Fruit fly (Drosophila melanogaster) whole organism, embryonic: ENCODE measurements around the gene Rh5.
A peak's percentile ranks its signal among the peaks of the same experiment; 100 is the strongest.

Experiments used
- B-H2 ChIP-seq: fragments of 200-800 bp; sonication (Bioruptor generic); optimal IDR thresholded peaks from 2 replicates; lab custom pipeline; 2018; ENCODE audit warnings: missing biosample characterization, mild to moderate bottlenecking, missing genetic modification characterization
- CG10959 ChIP-seq: fragments of 200-800 bp; sonication (Bioruptor generic); IDR thresholded peaks from 2 replicates; pipeline ENCODE4 v1.3.6; 2022; ENCODE audit warnings: missing biosample characterization, missing genetic modification characterization
- CG11456 ChIP-seq: fragments of 200-800 bp; sonication (Bioruptor generic); IDR thresholded peaks from 3 replicates; pipeline ENCODE4 v1.3.6; 2022; ENCODE audit warnings: missing biosample characterization, missing genetic modification characterization
- CG11696 ChIP-seq: fragments of 200-800 bp; sonication (Bioruptor generic); IDR thresholded peaks from 2 replicates; pipeline ENCODE4 v1.3.6; 2022; ENCODE audit warnings: missing biosample characterization, missing genetic modification characterization
- CG12744 ChIP-seq: fragments of 200-800 bp; sonication (Bioruptor generic); optimal IDR thresholded peaks from 2 replicates; lab custom pipeline; 2016; ENCODE audit warnings: missing biosample characterization, missing genetic modification characterization
- CG15011 ChIP-seq: fragments of 200-800 bp; sonication (Bioruptor generic); optimal IDR thresholded peaks from 3 replicates; lab custom pipeline; 2018; ENCODE audit warnings: missing biosample characterization, mild to moderate bottlenecking, missing genetic modification characterization
- CG15269 ChIP-seq: fragments of 200-800 bp; sonication (Bioruptor generic); optimal IDR thresholded peaks from 2 replicates; lab custom pipeline; 2018; ENCODE audit warnings: missing biosample characterization, mild to moderate bottlenecking, missing genetic modification characterization, moderate library complexity
- CG1603 ChIP-seq: fragments of 200-800 bp; sonication (Bioruptor generic); optimal IDR thresholded peaks from 2 replicates; lab custom pipeline; 2019; ENCODE audit warnings: missing biosample characterization, mild to moderate bottlenecking, missing genetic modification characterization, moderate library complexity
- CG17186 ChIP-seq: fragments of 200-800 bp; sonication (Bioruptor generic); optimal IDR thresholded peaks from 3 replicates; lab custom pipeline; 2017; ENCODE audit warnings: missing biosample characterization, missing genetic modification reagents, missing genetic modification characterization
- CG17385 ChIP-seq: fragments of 200-800 bp; sonication (Bioruptor generic); optimal IDR thresholded peaks from 3 replicates; lab custom pipeline; 2018; ENCODE audit warnings: missing biosample characterization, mild to moderate bottlenecking, missing genetic modification characterization
- CG18262 ChIP-seq: fragments of 200-800 bp; optimal IDR thresholded peaks from 3 replicates; lab custom pipeline; 2019; ENCODE audit warnings: missing biosample characterization, mild to moderate bottlenecking, missing genetic modification characterization, moderate library complexity
- CG7928 ChIP-seq: fragments of 200-800 bp; sonication (Bioruptor generic); optimal IDR thresholded peaks from 2 replicates; lab custom pipeline; 2017; ENCODE audit warnings: missing biosample characterization, mild to moderate bottlenecking, missing genetic modification characterization
- CG8089 ChIP-seq: fragments of 200-800 bp; sonication (Bioruptor generic); optimal IDR thresholded peaks from 3 replicates; lab custom pipeline; 2016; ENCODE audit warnings: missing biosample characterization, missing genetic modification characterization
- CG8388 ChIP-seq: fragments of 200-800 bp; sonication (Bioruptor generic); optimal IDR thresholded peaks from 2 replicates; lab custom pipeline; 2019; ENCODE audit warnings: missing biosample characterization, mild to moderate bottlenecking, missing genetic modification characterization, moderate library complexity
- CG8944 ChIP-seq: fragments of 200-800 bp; sonication (Bioruptor generic); optimal IDR thresholded peaks from 3 replicates; lab custom pipeline; 2016; ENCODE audit warnings: missing biosample characterization, missing genetic modification characterization
- Camta ChIP-seq: fragments of 200-800 bp; sonication (Bioruptor generic); optimal IDR thresholded peaks from 2 replicates; lab custom pipeline; 2016; ENCODE audit warnings: missing biosample characterization, missing genetic modification characterization
- Dip2 ChIP-seq: fragments of 200-800 bp; sonication (Bioruptor generic); IDR thresholded peaks from 2 replicates; pipeline ENCODE4 v1.3.6; 2022; ENCODE audit warnings: missing biosample characterization, missing genetic modification characterization
- Dll ChIP-seq: fragments of 200-800 bp; sonication (Bioruptor generic); IDR thresholded peaks from 4 replicates; pipeline ENCODE4 v1.3.6; 2022; ENCODE audit warnings: missing biosample characterization, missing genetic modification characterization; ENCODE audit not compliant: partially characterized antibody
- E2f1 ChIP-seq: fragments of 200-800 bp; sonication (Bioruptor generic); IDR thresholded peaks from 2 replicates; pipeline ENCODE4 v1.3.6; 2022; ENCODE audit warnings: missing biosample characterization, missing genetic modification characterization
- Fer1 ChIP-seq: fragments of 200-800 bp; sonication (Bioruptor generic); optimal IDR thresholded peaks from 2 replicates; lab custom pipeline; 2017; ENCODE audit warnings: missing biosample characterization, mild to moderate bottlenecking, missing genetic modification characterization
- HLH54F ChIP-seq: fragments of 200-800 bp; sonication (Bioruptor generic); optimal IDR thresholded peaks from 3 replicates; lab custom pipeline; 2016; ENCODE audit warnings: missing biosample characterization, missing genetic modification characterization
- Hmr ChIP-seq: fragments of 200-800 bp; sonication (Bioruptor generic); optimal IDR thresholded peaks from 3 replicates; lab custom pipeline; 2017; ENCODE audit warnings: mild to moderate bottlenecking, missing biosample characterization, missing genetic modification reagents, missing genetic modification characterization
- Hmx ChIP-seq: fragments of 200-800 bp; sonication (Bioruptor generic); optimal IDR thresholded peaks from 2 replicates; lab custom pipeline; 2016; ENCODE audit warnings: missing biosample characterization, missing genetic modification characterization
- NC2α ChIP-seq: fragments of 200-800 bp; sonication (Bioruptor generic); optimal IDR thresholded peaks from 2 replicates; lab custom pipeline; 2016; ENCODE audit warnings: missing biosample characterization, missing genetic modification characterization
- Nf-YC ChIP-seq: fragments of 200-800 bp; optimal IDR thresholded peaks from 3 replicates; lab custom pipeline; 2019; ENCODE audit warnings: missing biosample characterization, mild to moderate bottlenecking, missing genetic modification characterization, moderate library complexity
- Oli ChIP-seq: fragments of 200-800 bp; sonication (Bioruptor generic); optimal IDR thresholded peaks from 2 replicates; lab custom pipeline; 2018; ENCODE audit warnings: missing biosample characterization, mild to moderate bottlenecking, missing genetic modification characterization, moderate library complexity
- Pdp1 ChIP-seq, 2 experiments: fragments of 200-800 bp; sonication (Bioruptor generic); optimal IDR thresholded peaks; 3 replicates each; lab custom pipeline; 2016; ENCODE audit warnings: missing biosample characterization in 2 of 2, missing genetic modification characterization in 2 of 2, mild to moderate bottlenecking in 1 of 2, moderate library complexity in 1 of 2
- Xbp1 ChIP-seq: fragments of 200-800 bp; sonication (Bioruptor generic); optimal IDR thresholded peaks from 3 replicates; lab custom pipeline; 2016; ENCODE audit warnings: missing biosample characterization, mild to moderate bottlenecking, missing genetic modification characterization
- YL-1 ChIP-seq: fragments of 200-800 bp; sonication (Bioruptor generic); optimal IDR thresholded peaks from 3 replicates; lab custom pipeline; 2017; ENCODE audit warnings: missing biosample characterization, mild to moderate bottlenecking, missing genetic modification characterization
- bcd ChIP-seq: fragments of 200-800 bp; sonication (Bioruptor generic); optimal IDR thresholded peaks from 2 replicates; lab custom pipeline; 2017; ENCODE audit warnings: missing biosample characterization, mild to moderate bottlenecking, missing genetic modification characterization
- disco-r ChIP-seq: fragments of 200-800 bp; sonication (Bioruptor generic); optimal IDR thresholded peaks from 2 replicates; lab custom pipeline; 2016; ENCODE audit warnings: missing biosample characterization, missing genetic modification characterization
- emc ChIP-seq: fragments of 200-800 bp; sonication (Bioruptor generic); optimal IDR thresholded peaks from 2 replicates; lab custom pipeline; 2016; ENCODE audit warnings: missing biosample characterization, missing genetic modification characterization
- esg ChIP-seq: fragments of 200-800 bp; sonication (Bioruptor generic); conservative IDR thresholded peaks from 2 replicates; pipeline ENCODE4 v1.3.6; 2022; ENCODE audit warnings: missing biosample characterization, missing genetic modification characterization
- fru ChIP-seq: fragments of >200 bp; optimal IDR thresholded peaks from 2 replicates; lab custom pipeline; 2017
- hth ChIP-seq: fragments of >200 bp; optimal IDR thresholded peaks from 2 replicates; lab custom pipeline; 2017; ENCODE audit warnings: inconsistent platforms
- lilli ChIP-seq: fragments of 200-800 bp; sonication (Bioruptor generic); optimal IDR thresholded peaks from 3 replicates; lab custom pipeline; 2016; ENCODE audit warnings: missing biosample characterization, missing genetic modification characterization
- nerfin-1 ChIP-seq: fragments of 200-800 bp; sonication (Bioruptor generic); optimal IDR thresholded peaks from 3 replicates; lab custom pipeline; 2019; ENCODE audit warnings: missing biosample characterization, mild to moderate bottlenecking, missing genetic modification characterization, moderate library complexity
- nom ChIP-seq: fragments of 200-800 bp; sonication (Bioruptor generic); optimal IDR thresholded peaks from 2 replicates; lab custom pipeline; 2017; ENCODE audit warnings: missing biosample characterization, missing genetic modification characterization, mild to moderate bottlenecking, moderate library complexity, missing genetic modification reagents
- pan ChIP-seq, 4 experiments: fragments of >200 bp in 3 of 4; fragments of 200-800 bp in 1 of 4; sonication (Bioruptor generic) in 1 of 4; optimal IDR thresholded peaks in 3 of 4; IDR thresholded peaks in 1 of 4; 2 replicates each; pipeline versions ENCODE4 v1.3.6 to Lab custom; 2017 to 2022; ENCODE audit warnings: missing biosample characterization in 2 of 4, missing genetic modification characterization in 2 of 4, mixed read lengths in 1 of 4
- pfk ChIP-seq: fragments of 200-800 bp; sonication (Bioruptor generic); optimal IDR thresholded peaks from 2 replicates; lab custom pipeline; 2018; ENCODE audit warnings: missing biosample characterization, mild to moderate bottlenecking, missing genetic modification characterization, moderate library complexity
- pita ChIP-seq: fragments of 200-800 bp; sonication (Bioruptor generic); optimal IDR thresholded peaks from 2 replicates; lab custom pipeline; 2017; ENCODE audit warnings: missing biosample characterization, mild to moderate bottlenecking, missing genetic modification characterization
- sc ChIP-seq, 3 experiments: fragments of >200 bp in 2 of 3; fragments of 200-800 bp in 1 of 3; sonication (Bioruptor generic) in 1 of 3; optimal IDR thresholded peaks; 2 replicates in 2 of 3; 3 replicates in 1 of 3; lab custom pipeline; 2017; ENCODE audit warnings: mild to moderate bottlenecking in 1 of 3, missing biosample characterization in 1 of 3, missing genetic modification characterization in 1 of 3, missing genetic modification reagents in 1 of 3
- sd ChIP-seq: fragments of 200-800 bp; sonication (Bioruptor generic); optimal IDR thresholded peaks from 3 replicates; lab custom pipeline; 2018; ENCODE audit warnings: missing biosample characterization, mild to moderate bottlenecking, missing genetic modification characterization, moderate library complexity
- sisA ChIP-seq: fragments of 200-800 bp; sonication (Bioruptor generic); IDR thresholded peaks from 2 replicates; pipeline ENCODE4 v1.3.6; 2022; ENCODE audit warnings: missing biosample characterization, missing genetic modification characterization
- slbo ChIP-seq: fragments of 200-800 bp; sonication (Bioruptor generic); IDR thresholded peaks from 2 replicates; pipeline ENCODE4 v1.3.6; 2022; ENCODE audit warnings: missing biosample characterization, missing genetic modification characterization
- sqz ChIP-seq: fragments of 200-800 bp; sonication (Bioruptor generic); optimal IDR thresholded peaks from 3 replicates; lab custom pipeline; 2018; ENCODE audit warnings: missing biosample characterization, mild to moderate bottlenecking, missing genetic modification characterization
- wek ChIP-seq: fragments of 200-800 bp; sonication (Bioruptor generic); optimal IDR thresholded peaks from 3 replicates; lab custom pipeline; 2018; ENCODE audit warnings: missing biosample characterization, mild to moderate bottlenecking, missing genetic modification characterization, moderate library complexity
- zf30C ChIP-seq: fragments of 200-800 bp; sonication (Bioruptor generic); optimal IDR thresholded peaks from 3 replicates; lab custom pipeline; 2018; ENCODE audit warnings: missing biosample characterization, mild to moderate bottlenecking, missing genetic modification characterization

The Rh5 gene

dm6 chr2L:12010877-12011666 lies 3.1 kb downstream of the Rh5 start (continued):
- no peak for TF ChIP-seq CG11456 (GFP tag; lab: Robert Waterston, UW)
- peak; percentile 96 for TF ChIP-seq Fer1 (GFP tag; lab: Kevin White, UChicago)
- TF ChIP-seq CG7928, result peak; percentile 73
- TF ChIP-seq Dip2 (GFP tag; lab: Robert Waterston, UW), result no peak
- TF ChIP-seq CG15011 (GFP tag; lab: Kevin White, UChicago), result peak; percentile 91
- peak; percentile 42 for TF ChIP-seq nerfin-1 (tag; lab: Kevin White, UChicago)
- no peak for TF ChIP-seq sc (optimal IDR thresholded peaks at IDR 0.05; lab: Kevin White, UChicago)
- peak; percentile 75 for TF ChIP-seq sc (GFP tag; optimal IDR thresholded peaks at IDR 0.05; lab: Kevin White, UChicago)
- TF ChIP-seq Nf-YC (tag; lab: Kevin White, UChicago), result peak; percentile 78
- TF ChIP-seq sisA (GFP tag; lab: Robert Waterston, UW), result no peak
- TF ChIP-seq B-H2 (GFP tag; lab: Kevin White, UChicago), result peak; percentile 93
- peak; percentile 48 for TF ChIP-seq CG8089
- TF ChIP-seq hth (lab: Kevin White, UChicago), result no peak
- no peak for TF ChIP-seq pita (GFP tag; lab: Kevin White, UChicago)
- peak; percentile 93 for TF ChIP-seq bcd (GFP tag; lab: Kevin White, UChicago)
- TF ChIP-seq disco-r (GFP tag; lab: Kevin White, UChicago), result peak; percentile 62
- peak; percentile 93 for TF ChIP-seq lilli (GFP tag; lab: Kevin White, UChicago)
- TF ChIP-seq emc (GFP tag; lab: Kevin White, UChicago), result no peak
- peak; percentile 93 for TF ChIP-seq nom (GFP tag; lab: Kevin White, UChicago)
- TF ChIP-seq fru (lab: Kevin White, UChicago), result no peak
- peak; percentile 50 for TF ChIP-seq Hmx (GFP tag; lab: Kevin White, UChicago)
- no peak for TF ChIP-seq slbo (GFP tag; lab: Robert Waterston, UW)
- no peak for TF ChIP-seq E2f1
- TF ChIP-seq pfk (GFP tag; lab: Kevin White, UChicago), result no peak
- peak; percentile 87 for TF ChIP-seq CG17385 (GFP tag; lab: Kevin White, UChicago)
- TF ChIP-seq CG17186 (GFP tag; lab: Kevin White, UChicago), result peak; percentile 32
- peak; percentile 59 for TF ChIP-seq sqz (GFP tag; lab: Kevin White, UChicago)
- peak; percentile 92 for TF ChIP-seq CG1603 (tag; lab: Kevin White, UChicago)
- no peak for TF ChIP-seq Dll (GFP tag; lab: Robert Waterston, UW)
- TF ChIP-seq CG12744 (GFP tag; lab: Kevin White, UChicago), result peak; percentile 64
- peak; percentile 39 for TF ChIP-seq Camta
- TF ChIP-seq HLH54F (GFP tag; lab: Kevin White, UChicago), result peak; percentile 84
- TF ChIP-seq CG11696 (GFP tag; lab: Robert Waterston, UW), result no peak
- TF ChIP-seq CG15269 (tag; lab: Kevin White, UChicago), result peak; percentile 95
- peak; percentile 68 for TF ChIP-seq NC2α (GFP tag; lab: Kevin White, UChicago)
- peak; percentile 100 for TF ChIP-seq CG18262
- peak; percentile 48 to 77 for TF ChIP-seq Pdp1 (GFP tag; optimal IDR thresholded peaks at IDR 0.05; lab: Kevin White, UChicago)
- TF ChIP-seq wek (GFP tag; lab: Kevin White, UChicago), result peak; percentile 69
- TF ChIP-seq YL-1 (GFP tag; lab: Kevin White, UChicago), result peak; percentile 77
- TF ChIP-seq CG8944, result peak; percentile 59
- TF ChIP-seq pan (optimal IDR thresholded peaks at IDR 0.05; lab: Kevin White, UChicago), result no peak
- no peak for TF ChIP-seq pan (GFP tag; optimal IDR thresholded peaks at IDR 0.05 in 1 of 2, IDR thresholded peaks at IDR 0.05 in 1 of 2)
- TF ChIP-seq Hmr (GFP tag; lab: Kevin White, UChicago), result peak; percentile 95
- no peak for TF ChIP-seq zf30C (GFP tag; lab: Kevin White, UChicago)
- TF ChIP-seq Oli, result peak; percentile 95
- TF ChIP-seq CG8388 (GFP tag; lab: Kevin White, UChicago), result peak; percentile 80
- TF ChIP-seq sd (tag; lab: Kevin White, UChicago), result peak; percentile 99
- TF ChIP-seq CG10959, result no peak
- TF ChIP-seq Xbp1 (GFP tag; lab: Kevin White, UChicago), result peak; percentile 91
- TF ChIP-seq esg (GFP tag; lab: Robert Waterston, UW), result no peak
